Fruit fly (Drosophila melanogaster) whole organism, embryonic: ENCODE data around the gene CG6066.

Source experiments
- Bdp1 ChIP-seq: fragments of 200-800 bp; sonication (Bioruptor generic); optimal IDR thresholded peaks from 3 replicates; lab custom pipeline; 2016; ENCODE audit warnings: missing biosample characterization, missing genetic modification characterization
- CG10543 ChIP-seq: fragments of 200-800 bp; sonication (Bioruptor generic); optimal IDR thresholded peaks from 3 replicates; lab custom pipeline; 2017; ENCODE audit warnings: missing biosample characterization, mild to moderate bottlenecking, missing genetic modification characterization, moderate library complexity
- CG10654 ChIP-seq: fragments of 200-800 bp; sonication (Bioruptor generic); optimal IDR thresholded peaks from 2 replicates; lab custom pipeline; 2016; ENCODE audit warnings: missing biosample characterization, missing genetic modification characterization
- CG11085 ChIP-seq: fragments of 200-800 bp; sonication (Bioruptor generic); IDR thresholded peaks from 2 replicates; pipeline ENCODE4 v1.3.6; 2022; ENCODE audit warnings: missing biosample characterization, missing genetic modification characterization
- CG17912 ChIP-seq: fragments of 200-800 bp; sonication (Bioruptor generic); optimal IDR thresholded peaks from 2 replicates; lab custom pipeline; 2018; ENCODE audit warnings: missing biosample characterization, mild to moderate bottlenecking, missing genetic modification characterization
- CG2199 ChIP-seq: fragments of 200-800 bp; sonication (Bioruptor generic); IDR thresholded peaks from 3 replicates; pipeline ENCODE4 v1.3.6; 2022; ENCODE audit warnings: missing biosample characterization, missing genetic modification characterization
- CG3407 ChIP-seq: fragments of 200-800 bp; sonication (Bioruptor generic); optimal IDR thresholded peaks from 2 replicates; lab custom pipeline; 2018; ENCODE audit warnings: missing biosample characterization, mild to moderate bottlenecking, missing genetic modification characterization
- CG6254 ChIP-seq: fragments of 200-800 bp; sonication (Bioruptor generic); optimal IDR thresholded peaks from 3 replicates; lab custom pipeline; 2017; ENCODE audit warnings: mild to moderate bottlenecking, missing biosample characterization, missing genetic modification reagents, missing genetic modification characterization
- CG6654 ChIP-seq: fragments of 200-800 bp; sonication (Bioruptor generic); optimal IDR thresholded peaks from 2 replicates; lab custom pipeline; 2017; ENCODE audit warnings: missing biosample characterization, mild to moderate bottlenecking, missing genetic modification characterization
- CG7786 ChIP-seq: fragments of 200-800 bp; sonication (Bioruptor generic); optimal IDR thresholded peaks from 2 replicates; lab custom pipeline; 2016; ENCODE audit warnings: missing biosample characterization, missing genetic modification characterization
- CG8944 ChIP-seq: fragments of 200-800 bp; sonication (Bioruptor generic); optimal IDR thresholded peaks from 3 replicates; lab custom pipeline; 2016; ENCODE audit warnings: missing biosample characterization, missing genetic modification characterization
- CG9215 ChIP-seq: fragments of 200-800 bp; sonication (Bioruptor generic); IDR thresholded peaks from 2 replicates; pipeline ENCODE4 v1.3.6; 2022; ENCODE audit warnings: missing biosample characterization, missing genetic modification characterization
- CTCF ChIP-seq: fragments of 200-800 bp; sonication (Bioruptor generic); optimal IDR thresholded peaks from 2 replicates; lab custom pipeline; 2017; ENCODE audit warnings: missing biosample characterization, mild to moderate bottlenecking, missing genetic modification characterization, moderate library complexity
- Dad ChIP-seq: fragments of 200-800 bp; sonication (Bioruptor generic); optimal IDR thresholded peaks from 3 replicates; lab custom pipeline; 2016; ENCODE audit warnings: missing biosample characterization, missing genetic modification characterization
- Doc3 ChIP-seq: fragments of 200-800 bp; sonication (Bioruptor generic); IDR thresholded peaks from 3 replicates; pipeline ENCODE4 v1.3.6; 2022; ENCODE audit warnings: missing biosample characterization, missing genetic modification characterization; ENCODE audit not compliant: partially characterized antibody
- Drgx ChIP-seq: fragments of 200-800 bp; sonication (Bioruptor generic); IDR thresholded peaks from 2 replicates; pipeline ENCODE4 v1.3.6; 2022; ENCODE audit warnings: missing biosample characterization, missing genetic modification characterization
- E2f1 ChIP-seq: fragments of 200-800 bp; sonication (Bioruptor generic); IDR thresholded peaks from 2 replicates; pipeline ENCODE4 v1.3.6; 2022; ENCODE audit warnings: missing biosample characterization, missing genetic modification characterization
- E2f2 ChIP-seq: fragments of 200-800 bp; sonication (Bioruptor generic); IDR thresholded peaks from 2 replicates; pipeline ENCODE4 v1.3.6; 2022; ENCODE audit warnings: missing biosample characterization, missing genetic modification characterization
- H2.0 ChIP-seq: fragments of 200-800 bp; sonication (Bioruptor generic); IDR thresholded peaks from 2 replicates; pipeline ENCODE4 v1.3.6; 2022; ENCODE audit warnings: missing biosample characterization, missing genetic modification characterization
- Hmx ChIP-seq: fragments of 200-800 bp; sonication (Bioruptor generic); optimal IDR thresholded peaks from 2 replicates; lab custom pipeline; 2016; ENCODE audit warnings: missing biosample characterization, missing genetic modification characterization
- Lim3 ChIP-seq: fragments of 200-800 bp; sonication (Bioruptor generic); IDR thresholded peaks from 2 replicates; pipeline ENCODE4 v1.3.6; 2022; ENCODE audit warnings: missing biosample characterization, missing genetic modification characterization
- Lpt ChIP-seq: fragments of >200 bp; optimal IDR thresholded peaks from 2 replicates; lab custom pipeline; 2018; ENCODE audit warnings: missing biosample characterization, missing genetic modification characterization
- Mrtf ChIP-seq: fragments of 200-800 bp; sonication (Bioruptor generic); IDR thresholded peaks from 3 replicates; pipeline ENCODE4 v1.3.6; 2022; ENCODE audit warnings: missing biosample characterization, missing genetic modification characterization
- NC2α ChIP-seq: fragments of 200-800 bp; sonication (Bioruptor generic); optimal IDR thresholded peaks from 2 replicates; lab custom pipeline; 2016; ENCODE audit warnings: missing biosample characterization, missing genetic modification characterization
- Pdp1 ChIP-seq, 2 experiments: fragments of 200-800 bp; sonication (Bioruptor generic); optimal IDR thresholded peaks; 3 replicates each; lab custom pipeline; 2016; ENCODE audit warnings: missing biosample characterization in 2 of 2, missing genetic modification characterization in 2 of 2, mild to moderate bottlenecking in 1 of 2, moderate library complexity in 1 of 2
- Sry-δ ChIP-seq: fragments of 200-800 bp; sonication (Bioruptor generic); optimal IDR thresholded peaks from 2 replicates; lab custom pipeline; 2016; ENCODE audit warnings: missing biosample characterization, missing genetic modification characterization
- TFAM ChIP-seq: fragments of 200-800 bp; sonication (Bioruptor generic); optimal IDR thresholded peaks from 2 replicates; lab custom pipeline; 2017; ENCODE audit warnings: missing biosample characterization, missing genetic modification characterization, inconsistent platforms
- Vsx1 ChIP-seq: fragments of 200-800 bp; sonication (Bioruptor generic); optimal IDR thresholded peaks from 2 replicates; lab custom pipeline; 2017; ENCODE audit warnings: missing biosample characterization, mild to moderate bottlenecking, missing genetic modification characterization, missing genetic modification reagents
- Xrp1 ChIP-seq: fragments of 200-800 bp; sonication (Bioruptor generic); IDR thresholded peaks from 2 replicates; pipeline ENCODE4 v1.3.6; 2022; ENCODE audit warnings: missing biosample characterization, missing genetic modification characterization
- YL-1 ChIP-seq: fragments of 200-800 bp; sonication (Bioruptor generic); optimal IDR thresholded peaks from 3 replicates; lab custom pipeline; 2017; ENCODE audit warnings: missing biosample characterization, mild to moderate bottlenecking, missing genetic modification characterization
- chinmo ChIP-seq: fragments of 200-800 bp; sonication (Bioruptor generic); IDR thresholded peaks from 4 replicates; pipeline ENCODE4 v1.3.6; 2022; ENCODE audit warnings: missing biosample characterization, missing genetic modification characterization; ENCODE audit not compliant: partially characterized antibody
- ci ChIP-seq: fragments of 200-800 bp; sonication (Bioruptor generic); IDR thresholded peaks from 3 replicates; pipeline ENCODE4 v1.3.6; 2022; ENCODE audit warnings: missing biosample characterization, missing genetic modification characterization
- disco-r ChIP-seq: fragments of 200-800 bp; sonication (Bioruptor generic); optimal IDR thresholded peaks from 2 replicates; lab custom pipeline; 2016; ENCODE audit warnings: missing biosample characterization, missing genetic modification characterization
- dmrt11E ChIP-seq: fragments of 200-800 bp; sonication (Bioruptor generic); optimal IDR thresholded peaks from 3 replicates; lab custom pipeline; 2018; ENCODE audit warnings: missing biosample characterization, mild to moderate bottlenecking, missing genetic modification characterization, moderate library complexity
- ewg ChIP-seq: fragments of 200-800 bp; sonication (Bioruptor generic); optimal IDR thresholded peaks from 3 replicates; lab custom pipeline; 2017; ENCODE audit warnings: mild to moderate bottlenecking, missing biosample characterization, missing genetic modification reagents, missing genetic modification characterization
- exex ChIP-seq: fragments of 200-800 bp; sonication (Bioruptor generic); optimal IDR thresholded peaks from 4 replicates; lab custom pipeline; 2018; ENCODE audit warnings: missing biosample characterization, mild to moderate bottlenecking, missing genetic modification characterization, moderate library complexity
- fd3F ChIP-seq: fragments of 200-800 bp; sonication (Bioruptor generic); optimal IDR thresholded peaks from 2 replicates; lab custom pipeline; 2018; ENCODE audit warnings: missing biosample characterization, mild to moderate bottlenecking, missing genetic modification characterization, moderate library complexity
- fru ChIP-seq: fragments of >200 bp; optimal IDR thresholded peaks from 2 replicates; lab custom pipeline; 2017
- gsb-n ChIP-seq: fragments of 200-800 bp; sonication (Bioruptor generic); optimal IDR thresholded peaks from 3 replicates; lab custom pipeline; 2018; ENCODE audit warnings: missing biosample characterization, mild to moderate bottlenecking, missing genetic modification characterization
- inv ChIP-seq: fragments of 200-800 bp; sonication (Bioruptor generic); IDR thresholded peaks from 2 replicates; pipeline ENCODE4 v1.3.6; 2022; ENCODE audit warnings: missing biosample characterization, missing genetic modification characterization; ENCODE audit not compliant: partially characterized antibody
- lab ChIP-seq: fragments of 200-800 bp; sonication (Bioruptor generic); optimal IDR thresholded peaks from 3 replicates; lab custom pipeline; 2017; ENCODE audit warnings: missing biosample characterization, missing genetic modification characterization, mild to moderate bottlenecking, moderate library complexity, missing genetic modification reagents
- pb ChIP-seq: fragments of 200-800 bp; sonication (Bioruptor generic); optimal IDR thresholded peaks from 3 replicates; lab custom pipeline; 2016; ENCODE audit warnings: missing biosample characterization, missing genetic modification characterization
- psq ChIP-seq: fragments of 200-800 bp; sonication (Bioruptor generic); optimal IDR thresholded peaks from 2 replicates; lab custom pipeline; 2017; ENCODE audit warnings: missing biosample characterization, missing genetic modification characterization
- sens-2 ChIP-seq: fragments of 200-800 bp; sonication (Bioruptor generic); IDR thresholded peaks from 2 replicates; pipeline ENCODE4 v1.3.6; 2022; ENCODE audit warnings: missing biosample characterization, missing genetic modification characterization
- sim ChIP-seq: fragments of 200-800 bp; sonication (Bioruptor generic); IDR thresholded peaks from 2 replicates; pipeline ENCODE4 v1.3.6; 2022; ENCODE audit warnings: missing biosample characterization, missing genetic modification characterization
- sisA ChIP-seq: fragments of 200-800 bp; sonication (Bioruptor generic); IDR thresholded peaks from 2 replicates; pipeline ENCODE4 v1.3.6; 2022; ENCODE audit warnings: missing biosample characterization, missing genetic modification characterization
- sob ChIP-seq: fragments of 200-800 bp; sonication (Bioruptor generic); IDR thresholded peaks from 2 replicates; pipeline ENCODE4 v1.3.6; 2022; ENCODE audit warnings: missing biosample characterization, missing genetic modification characterization
- trh ChIP-seq: fragments of 200-800 bp; sonication (Bioruptor generic); optimal IDR thresholded peaks from 2 replicates; lab custom pipeline; 2016; ENCODE audit warnings: missing biosample characterization, missing genetic modification characterization
- twi ChIP-seq: fragments of 200-800 bp; optimal IDR thresholded peaks from 2 replicates; lab custom pipeline; 2019; ENCODE audit warnings: missing biosample characterization, mild to moderate bottlenecking, missing genetic modification characterization, moderate library complexity
- zen ChIP-seq: fragments of 200-800 bp; sonication (Bioruptor generic); optimal IDR thresholded peaks from 3 replicates; lab custom pipeline; 2018; ENCODE audit warnings: missing biosample characterization, mild to moderate bottlenecking, missing genetic modification characterization, moderate library complexity

The CG6066 gene

dm6 chr3R:27137914-27138323 is 21.4 kb upstream of the CG6066 start (continued):
- TF ChIP-seq fd3F (GFP tag; lab: Kevin White, UChicago) (no peak), Dad (GFP tag; lab: Kevin White, UChicago) (no peak), ewg (GFP tag; lab: Kevin White, UChicago) (peak; percentile 22), NC2α (no peak), Doc3 (GFP tag; lab: Robert Waterston, UW) (no peak), ci (peak; percentile 67; the same call in 2 of the 3 replicates), Vsx1 (no peak), exex (tag; lab: Kevin White, UChicago) (no peak), sob (no peak), dmrt11E (tag; lab: Kevin White, UChicago) (no peak), CG6254 (GFP tag; lab: Kevin White, UChicago) (peak; percentile 38), Mrtf (GFP tag; lab: Robert Waterston, UW) (no peak), Bdp1 (GFP tag; lab: Kevin White, UChicago) (no peak), E2f1 (GFP tag; lab: Robert Waterston, UW) (no peak), lab (peak; percentile 33), E2f2 (GFP tag; lab: Robert Waterston, UW) (no peak), CG3407 (GFP tag; lab: Kevin White, UChicago) (peak; percentile 65), disco-r (no peak)

dm6 chr3R:27135692-27136641 is 19.5 kb upstream of the CG6066 start:
- TF ChIP-seq sim (GFP tag; lab: Robert Waterston, UW) = peak; percentile 62; the same call in 1 of the 2 replicates
- peak; percentile 53 for TF ChIP-seq twi (tag; lab: Kevin White, UChicago)
- peak; percentile 22 for TF ChIP-seq Sry-δ (GFP tag; lab: Kevin White, UChicago)
- TF ChIP-seq fru (lab: Kevin White, UChicago) = no peak
- TF ChIP-seq inv (GFP tag; lab: Robert Waterston, UW) = no peak
- TF ChIP-seq Drgx (GFP tag; lab: Robert Waterston, UW) = no peak
- TF ChIP-seq sisA (GFP tag; lab: Robert Waterston, UW) = no peak
- TF ChIP-seq CTCF (GFP tag; lab: Kevin White, UChicago) = peak; percentile 31
- TF ChIP-seq Xrp1 = peak; percentile 88
- TF ChIP-seq CG8944 (GFP tag; lab: Kevin White, UChicago) = peak; percentile 46
- TF ChIP-seq H2.0 (GFP tag; lab: Robert Waterston, UW) = no peak
- TF ChIP-seq sens-2 (GFP tag; lab: Robert Waterston, UW) = peak; percentile 49; the same call in 1 of the 2 replicates
- peak; percentile 14 for TF ChIP-seq TFAM (GFP tag; lab: Kevin White, UChicago)
- TF ChIP-seq Lpt (GFP tag; lab: Kevin White, UChicago) = no peak
- TF ChIP-seq CG10543 (GFP tag; lab: Kevin White, UChicago) = peak; percentile 33
- no peak for TF ChIP-seq pb (GFP tag; lab: Kevin White, UChicago)
- no peak for TF ChIP-seq chinmo
- TF ChIP-seq trh (GFP tag; lab: Kevin White, UChicago) = peak; percentile 48
- no peak for TF ChIP-seq CG11085 (GFP tag; lab: Robert Waterston, UW)
- TF ChIP-seq CG6654 (GFP tag; lab: Kevin White, UChicago) = no peak
- peak; percentile 29 for TF ChIP-seq CG7786
- peak; percentile 40 for TF ChIP-seq psq (GFP tag; lab: Kevin White, UChicago)
- TF ChIP-seq Lim3 (GFP tag; lab: Robert Waterston, UW) = no peak
- no peak for TF ChIP-seq CG9215 (GFP tag; lab: Robert Waterston, UW)
- peak; percentile 75 for TF ChIP-seq zen (tag; lab: Kevin White, UChicago)
- peak; percentile 86 for TF ChIP-seq gsb-n (tag; lab: Kevin White, UChicago)
- peak; percentile 41 to 85 for TF ChIP-seq Pdp1 (GFP tag; optimal IDR thresholded peaks at IDR 0.05; lab: Kevin White, UChicago)
- 0 out of 3 replicates have a peak, but pooled peaks have one; percentile 70 for TF ChIP-seq CG2199
- peak; percentile 57 for TF ChIP-seq CG10654 (GFP tag; lab: Kevin White, UChicago)
- TF ChIP-seq CG17912 (GFP tag; lab: Kevin White, UChicago) = no peak
- TF ChIP-seq Hmx (GFP tag; lab: Kevin White, UChicago) = no peak
- TF ChIP-seq E2f1 (GFP tag; lab: Robert Waterston, UW) = peak; percentile 53; the same call in 1 of the 2 replicates
- TF ChIP-seq YL-1 = peak; percentile 62
